Worm (Caenorhabditis elegans): ENCODE data around the gene W10G11.19.

ce11 chrII:3516175-3516574 is 34.3 kb upstream of the W10G11.19 start:
- TF ChIP-seq unc-55 (GFP tag; optimal IDR thresholded peaks at IDR 0.05), result no peak
- no peak for TF ChIP-seq F13H6.1 (tag; optimal IDR thresholded peaks at IDR 0.05)
- TF ChIP-seq pag-3 (tag; optimal IDR thresholded peaks at IDR 0.05; ENCODE audit: borderline replicate concordance), result no peak
- no peak for TF ChIP-seq sox-4 (tag; optimal IDR thresholded peaks at IDR 0.05)
- TF ChIP-seq ceh-30 (tag; optimal IDR thresholded peaks at IDR 0.05), result no peak
- TF ChIP-seq ceh-48 (tag; optimal IDR thresholded peaks at IDR 0.05), result no peak
- TF ChIP-seq elt-2 (tag; optimal IDR thresholded peaks at IDR 0.05), result no peak
- TF ChIP-seq ama-1 (optimal IDR thresholded peaks at IDR 0.05), result no peak
- TF ChIP-seq hlh-13 (GFP tag; optimal IDR thresholded peaks at IDR 0.05), result no peak
- no peak for TF ChIP-seq hlh-30 (tag; optimal IDR thresholded peaks at IDR 0.05; ENCODE audit: insufficient read depth)
- TF ChIP-seq nhr-11 (tag; optimal IDR thresholded peaks at IDR 0.05), result no peak
